Worm (Caenorhabditis elegans): ENCODE data around the gene ngn-1.

- no peak for TF ChIP-seq tbx-11 (GFP tag; IDR thresholded peaks at IDR 0.05)
- TF ChIP-seq flt-1 (GFP tag; IDR thresholded peaks at IDR 0.05): no peak
- TF ChIP-seq pes-1 (GFP tag; IDR thresholded peaks at IDR 0.05): no peak
- no peak for TF ChIP-seq tbx-37 (GFP tag; conservative IDR thresholded peaks at IDR 0.05)
- no peak for TF ChIP-seq ama-1 (optimal IDR thresholded peaks at IDR 0.05)
- TF ChIP-seq sea-1 (GFP tag; conservative IDR thresholded peaks at IDR 0.05): no peak
- no peak for TF ChIP-seq F13C5.2 (tag; optimal IDR thresholded peaks at IDR 0.05)
- TF ChIP-seq ceh-36 (tag; optimal IDR thresholded peaks at IDR 0.05): no peak
- TF ChIP-seq ceh-13 (GFP tag; optimal IDR thresholded peaks at IDR 0.05): no peak
- TF ChIP-seq tra-4 (tag; optimal IDR thresholded peaks at IDR 0.05): no peak
- TF ChIP-seq ets-7 (tag; optimal IDR thresholded peaks at IDR 0.05): no peak
- TF ChIP-seq aly-1 (tag; optimal IDR thresholded peaks at IDR 0.05): no peak
- TF ChIP-seq hmg-4 (GFP tag; optimal IDR thresholded peaks at IDR 0.05): no peak
- TF ChIP-seq B0310.2 (tag; optimal IDR thresholded peaks at IDR 0.05): no peak
These were observed 27.2 kb downstream of the ngn-1 start, which contains the start of gene epg-9 for ce11 chrIV:2600841-2601240.
